Fruit fly (Drosophila melanogaster) whole organism, pupa: ENCODE results near the gene CG17660.

ENCODE experiments used
- CG10348 ChIP-seq: fragments of 200-800 bp; sonication (Bioruptor generic); IDR thresholded peaks from 2 replicates; pipeline ENCODE4 v1.3.6; 2022; ENCODE audit warnings: missing biosample characterization, missing genetic modification characterization
- CG12605 ChIP-seq: fragments of 200-800 bp; sonication (Bioruptor generic); IDR thresholded peaks from 2 replicates; pipeline ENCODE4 v1.3.6; 2022; ENCODE audit warnings: missing biosample characterization, missing genetic modification characterization
- CG13204 ChIP-seq: fragments of 200-800 bp; sonication (Bioruptor generic); optimal IDR thresholded peaks from 2 replicates; lab custom pipeline; 2018; ENCODE audit warnings: missing biosample characterization, mild to moderate bottlenecking, missing genetic modification characterization, moderate library complexity
- CG14655 ChIP-seq: fragments of 200-800 bp; sonication (Bioruptor generic); optimal IDR thresholded peaks from 3 replicates; lab custom pipeline; 2017; ENCODE audit warnings: mild to moderate bottlenecking, missing biosample characterization, missing genetic modification reagents, missing genetic modification characterization
- CG15710 ChIP-seq: fragments of 200-800 bp; sonication (Bioruptor generic); optimal IDR thresholded peaks from 2 replicates; lab custom pipeline; 2018; ENCODE audit warnings: missing biosample characterization, mild to moderate bottlenecking, missing genetic modification characterization, moderate library complexity
- CG17806 ChIP-seq: fragments of 200-800 bp; sonication (Bioruptor generic); optimal IDR thresholded peaks from 2 replicates; lab custom pipeline; 2018; ENCODE audit warnings: missing biosample characterization, mild to moderate bottlenecking, missing genetic modification characterization, moderate library complexity
- CG32121 ChIP-seq: fragments of 200-800 bp; sonication (Bioruptor generic); IDR thresholded peaks from 2 replicates; pipeline ENCODE4 v1.3.6; 2022; ENCODE audit warnings: missing biosample characterization, missing genetic modification characterization
- CG34367 ChIP-seq: fragments of 200-800 bp; sonication (Bioruptor generic); optimal IDR thresholded peaks from 2 replicates; lab custom pipeline; 2018; ENCODE audit warnings: missing biosample characterization, mild to moderate bottlenecking, missing genetic modification characterization
- CG4496 ChIP-seq: fragments of 200-800 bp; sonication (Bioruptor generic); IDR thresholded peaks from 3 replicates; pipeline ENCODE4 v1.3.6; 2022; ENCODE audit warnings: missing biosample characterization, missing genetic modification characterization
- CG8159 ChIP-seq: fragments of 200-800 bp; sonication (Bioruptor generic); optimal IDR thresholded peaks from 3 replicates; lab custom pipeline; 2018; ENCODE audit warnings: missing biosample characterization, mild to moderate bottlenecking, missing genetic modification characterization, moderate library complexity
- CG8301 ChIP-seq: fragments of 200-800 bp; sonication (Bioruptor generic); optimal IDR thresholded peaks from 2 replicates; lab custom pipeline; 2018; ENCODE audit warnings: missing biosample characterization, mild to moderate bottlenecking, missing genetic modification characterization
- CG9948 ChIP-seq: fragments of 200-800 bp; sonication (Bioruptor generic); optimal IDR thresholded peaks from 2 replicates; lab custom pipeline; 2018; ENCODE audit warnings: missing biosample characterization, mild to moderate bottlenecking, missing genetic modification characterization, moderate library complexity
- D1 ChIP-seq: fragments of 200-800 bp; sonication (Bioruptor generic); optimal IDR thresholded peaks from 2 replicates; lab custom pipeline; 2018; ENCODE audit warnings: missing biosample characterization, mild to moderate bottlenecking, missing genetic modification characterization, moderate library complexity
- EcR ChIP-seq: fragments of 200-800 bp; sonication (Bioruptor generic); optimal IDR thresholded peaks from 3 replicates; lab custom pipeline; 2019; ENCODE audit warnings: missing biosample characterization, missing genetic modification characterization, mild to moderate bottlenecking, moderate library complexity, missing genetic modification reagents
- Ets98B ChIP-seq: fragments of 200-800 bp; sonication (Bioruptor generic); IDR thresholded peaks from 2 replicates; pipeline ENCODE4 v1.3.6; 2022; ENCODE audit warnings: missing biosample characterization, missing genetic modification characterization
- Pif1A ChIP-seq: fragments of 200-800 bp; sonication (Bioruptor generic); optimal IDR thresholded peaks from 3 replicates; lab custom pipeline; 2016; ENCODE audit warnings: missing biosample characterization, missing genetic modification characterization
- Pif1B ChIP-seq: fragments of 200-800 bp; sonication (Bioruptor generic); optimal IDR thresholded peaks from 3 replicates; lab custom pipeline; 2016; ENCODE audit warnings: missing biosample characterization, missing genetic modification characterization
- Snoo ChIP-seq: fragments of 200-800 bp; sonication (Bioruptor generic); optimal IDR thresholded peaks from 3 replicates; lab custom pipeline; 2017; ENCODE audit warnings: missing biosample characterization, mild to moderate bottlenecking, missing genetic modification characterization, inconsistent platforms
- fd96Ca ChIP-seq: fragments of 200-800 bp; sonication (Bioruptor generic); IDR thresholded peaks from 3 replicates; pipeline ENCODE4 v1.3.6; 2022; ENCODE audit warnings: missing biosample characterization, missing genetic modification characterization
- gl ChIP-seq: fragments of 200-800 bp; sonication (Bioruptor generic); optimal IDR thresholded peaks from 2 replicates; lab custom pipeline; 2018; ENCODE audit warnings: missing biosample characterization, mild to moderate bottlenecking, missing genetic modification characterization
- rn ChIP-seq: fragments of 200-800 bp; sonication (Bioruptor generic); IDR thresholded peaks from 2 replicates; pipeline ENCODE4 v1.3.6; 2022; ENCODE audit warnings: missing biosample characterization, missing genetic modification characterization

Gene CG17660

dm6 chr2L:1709316-1709715, 905 bp downstream of the CG17660 start:
- no peak for TF ChIP-seq CG10348 (GFP tag; lab: Robert Waterston, UW)
- TF ChIP-seq gl (tag; lab: Kevin White, UChicago): no peak
- TF ChIP-seq CG8159 (tag; lab: Kevin White, UChicago): no peak

dm6 chr2L:1708110-1708509, 2.1 kb downstream of the CG17660 start:
- TF ChIP-seq gl (tag; lab: Kevin White, UChicago): no peak
- no peak for TF ChIP-seq CG17806 (tag; lab: Kevin White, UChicago)
- TF ChIP-seq Pif1B: no peak
- TF ChIP-seq Ets98B (GFP tag; lab: Robert Waterston, UW): no peak
- no peak for TF ChIP-seq CG32121
- no peak for TF ChIP-seq CG9948 (tag; lab: Kevin White, UChicago)
- no peak for TF ChIP-seq CG13204 (GFP tag; lab: Kevin White, UChicago)
- no peak for TF ChIP-seq CG12605
- no peak for TF ChIP-seq fd96Ca (GFP tag; lab: Robert Waterston, UW)
- TF ChIP-seq CG8301 (tag; lab: Kevin White, UChicago): no peak
- no peak for TF ChIP-seq EcR (GFP tag; lab: Kevin White, UChicago)
- no peak for TF ChIP-seq rn
- no peak for TF ChIP-seq Pif1A (GFP tag; lab: Kevin White, UChicago)
- no peak for TF ChIP-seq CG4496 (GFP tag; lab: Robert Waterston, UW)
- TF ChIP-seq CG14655: no peak
- TF ChIP-seq Snoo (tag; lab: Kevin White, UChicago): no peak

DNA sequence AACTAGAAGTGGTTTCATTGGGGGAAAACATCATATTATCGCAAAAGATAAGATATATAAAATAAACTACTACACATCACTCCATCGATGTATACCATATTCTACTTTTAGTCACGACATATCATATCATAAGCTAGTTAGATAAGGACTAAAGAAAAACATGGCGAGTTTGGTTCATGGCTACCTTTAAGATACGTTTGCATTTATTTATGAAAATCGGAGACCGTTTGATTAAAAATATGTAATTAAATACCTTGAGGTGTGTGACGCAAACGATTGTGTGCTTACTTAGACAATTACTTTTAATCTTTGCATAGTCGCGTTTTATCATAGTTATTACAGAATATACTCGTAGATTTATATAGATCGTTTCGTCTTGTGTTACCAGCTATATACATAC, 3.3 kb downstream of the CG17660 start:
- TF ChIP-seq EcR (GFP tag; lab: Kevin White, UChicago) (no peak), CG12605 (no peak), CG13204 (GFP tag; lab: Kevin White, UChicago) (no peak), fd96Ca (GFP tag; lab: Robert Waterston, UW) (no peak), CG17806 (tag; lab: Kevin White, UChicago) (no peak), gl (tag; lab: Kevin White, UChicago) (no peak), CG4496 (GFP tag; lab: Robert Waterston, UW) (no peak), rn (no peak), Snoo (tag; lab: Kevin White, UChicago) (no peak), Pif1B (no peak), CG14655 (no peak), CG9948 (tag; lab: Kevin White, UChicago) (no peak), CG10348 (GFP tag; lab: Robert Waterston, UW) (no peak)

DNA sequence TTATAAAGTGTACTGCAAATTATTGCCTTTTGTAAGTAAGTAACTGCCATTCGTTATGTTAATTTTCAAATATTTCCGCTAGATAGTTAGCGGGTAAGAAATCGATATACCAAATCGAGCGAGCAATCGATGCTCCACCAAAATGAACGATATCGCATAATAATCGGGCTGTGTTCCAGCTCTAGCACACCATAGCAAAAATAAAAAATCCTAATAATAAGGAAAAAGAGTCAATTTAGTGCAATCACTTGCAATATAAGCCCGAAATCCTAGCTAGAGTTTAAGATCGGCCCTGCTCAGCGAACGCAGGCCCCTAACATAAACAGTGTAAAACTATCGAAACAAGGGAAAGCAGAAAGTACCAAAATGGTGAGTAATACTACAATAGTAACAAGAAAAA, 5.5 kb downstream of the CG17660 start, which contains the start of gene cpb:
Gene cpb, plus strand, starts transcription at position 157 of the 400 bp plus-strand sequence.
- TF ChIP-seq CG12605: no peak
- no peak for TF ChIP-seq fd96Ca (GFP tag; lab: Robert Waterston, UW)
- TF ChIP-seq gl (tag; lab: Kevin White, UChicago): no peak
- no peak for TF ChIP-seq Pif1A (GFP tag; lab: Kevin White, UChicago)
- no peak for TF ChIP-seq CG15710 (tag; lab: Kevin White, UChicago)
- no peak for TF ChIP-seq CG4496 (GFP tag; lab: Robert Waterston, UW)
- TF ChIP-seq CG34367: no peak
- no peak for TF ChIP-seq CG13204 (GFP tag; lab: Kevin White, UChicago)
- no peak for TF ChIP-seq CG9948 (tag; lab: Kevin White, UChicago)
- no peak for TF ChIP-seq CG32121
- no peak for TF ChIP-seq rn
- no peak for TF ChIP-seq CG17806 (tag; lab: Kevin White, UChicago)

DNA sequence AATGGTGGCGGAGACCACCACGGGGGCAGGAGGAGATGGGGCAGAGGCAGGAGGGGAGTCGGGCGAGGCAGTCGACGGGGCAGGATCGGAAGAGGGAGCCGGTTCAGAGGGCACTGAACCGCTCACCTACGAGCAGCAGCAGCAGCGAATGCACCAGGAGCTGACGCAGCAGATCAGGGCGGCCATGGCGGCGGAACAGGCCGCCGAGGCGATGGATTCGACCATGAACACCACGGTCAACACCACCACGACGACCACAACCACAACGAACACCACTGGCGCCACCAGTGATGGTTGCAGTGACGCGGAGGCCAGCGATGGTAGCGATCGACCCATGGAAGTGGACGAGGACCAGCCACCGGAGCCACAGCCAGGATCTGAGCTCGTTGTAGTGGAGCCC, 14.0 kb downstream of the CG17660 start:
- TF ChIP-seq D1 (tag; lab: Kevin White, UChicago) (no peak), CG13204 (GFP tag; lab: Kevin White, UChicago) (no peak), Pif1B (no peak), CG14655 (no peak), CG10348 (GFP tag; lab: Robert Waterston, UW) (no peak), CG8159 (tag; lab: Kevin White, UChicago) (no peak), CG12605 (no peak), EcR (GFP tag; lab: Kevin White, UChicago) (no peak), CG4496 (GFP tag; lab: Robert Waterston, UW) (no peak), rn (no peak), CG32121 (no peak), Ets98B (GFP tag; lab: Robert Waterston, UW) (no peak), gl (tag; lab: Kevin White, UChicago) (no peak), Snoo (tag; lab: Kevin White, UChicago) (no peak), CG8301 (tag; lab: Kevin White, UChicago) (no peak), Pif1A (GFP tag; lab: Kevin White, UChicago) (no peak), CG17806 (tag; lab: Kevin White, UChicago) (no peak), CG9948 (tag; lab: Kevin White, UChicago) (no peak), CG15710 (tag; lab: Kevin White, UChicago) (no peak), CG34367 (no peak)

dm6 chr2L:1692857-1693256, 17.4 kb downstream of the CG17660 start:
- no peak for TF ChIP-seq rn
- TF ChIP-seq CG34367: no peak
- no peak for TF ChIP-seq CG9948 (tag; lab: Kevin White, UChicago)
- no peak for TF ChIP-seq CG17806 (tag; lab: Kevin White, UChicago)
- no peak for TF ChIP-seq CG8301 (tag; lab: Kevin White, UChicago)
- no peak for TF ChIP-seq fd96Ca (GFP tag; lab: Robert Waterston, UW)
- no peak for TF ChIP-seq CG13204 (GFP tag; lab: Kevin White, UChicago)
- no peak for TF ChIP-seq Pif1A (GFP tag; lab: Kevin White, UChicago)
- TF ChIP-seq CG4496 (GFP tag; lab: Robert Waterston, UW): no peak
- no peak for TF ChIP-seq CG15710 (tag; lab: Kevin White, UChicago)
- TF ChIP-seq Snoo (tag; lab: Kevin White, UChicago): no peak
- no peak for TF ChIP-seq Pif1B
- no peak for TF ChIP-seq CG32121
- TF ChIP-seq Ets98B (GFP tag; lab: Robert Waterston, UW): no peak
- TF ChIP-seq gl (tag; lab: Kevin White, UChicago): no peak
- no peak for TF ChIP-seq CG14655
- no peak for TF ChIP-seq CG12605
